Worm (Caenorhabditis elegans) whole organism, L1 larva: ENCODE data around the gene spe-45.

ENCODE experiments used
- dpl-1 ChIP-seq, 3 experiments: fragments of 150-350 bp in 2 of 3; sonication (generic microtip) in 1 of 3; optimal IDR thresholded peaks; 2 replicates each; lab custom pipeline; 2014 to 2017; ENCODE audit warnings: missing biosample characterization in 3 of 3, missing genetic modification characterization in 3 of 3, missing genetic modification reagents in 3 of 3
- fkh-10 ChIP-seq: sonication (generic microtip); optimal IDR thresholded peaks from 2 replicates; lab custom pipeline; 2017; ENCODE audit warnings: missing biosample characterization, missing genetic modification reagents, missing genetic modification characterization
- isw-1 ChIP-seq: fragments of 200-800 bp; sonication (Bioruptor generic); IDR thresholded peaks from 2 replicates; pipeline ENCODE4 v1.3.6; 2022; ENCODE audit warnings: missing genetic modification characterization, missing compliant biosample characterization
- lir-3 ChIP-seq: sonication (generic microtip); optimal IDR thresholded peaks from 2 replicates; lab custom pipeline; 2016; ENCODE audit warnings: mild to moderate bottlenecking, missing genetic modification characterization, moderate library complexity, missing compliant biosample characterization; ENCODE audit not compliant: poor library complexity
- nhr-237 ChIP-seq: fragments of 150-350 bp; optimal IDR thresholded peaks from 2 replicates; lab custom pipeline; 2014; ENCODE audit warnings: missing biosample characterization, missing genetic modification characterization
- pqm-1 ChIP-seq: sonication (generic microtip); optimal IDR thresholded peaks from 3 replicates; lab custom pipeline; 2017; ENCODE audit warnings: missing biosample characterization, missing genetic modification characterization
- rnt-1 ChIP-seq: sonication (generic microtip); optimal IDR thresholded peaks from 2 replicates; lab custom pipeline; 2016; ENCODE audit warnings: mild to moderate bottlenecking, missing genetic modification characterization, moderate library complexity, missing compliant biosample characterization
- snpc-4 ChIP-seq: fragments of 150-350 bp; optimal IDR thresholded peaks from 2 replicates; lab custom pipeline; 2014; ENCODE audit warnings: missing biosample characterization, missing genetic modification characterization
- tbx-2 ChIP-seq: sonication (generic microtip); optimal IDR thresholded peaks from 2 replicates; lab custom pipeline; 2016; ENCODE audit warnings: missing genetic modification characterization, missing compliant biosample characterization

ce11 chrIV:12371879-12372278 is 18.0 kb downstream of the spe-45 start, which contains the start of gene wdr-46:
- TF ChIP-seq dpl-1 (GFP tag; optimal IDR thresholded peaks at IDR 0.05; lab: Kevin White, UChicago): peak; percentile 98 to 99 (median 99)
- TF ChIP-seq snpc-4 (tag; lab: Kevin White, UChicago): peak; percentile 70
- peak; percentile 88 for TF ChIP-seq isw-1 (GFP tag; lab: Robert Waterston, UW)
- TF ChIP-seq tbx-2 (tag; lab: Kevin White, UChicago): peak; percentile 89
- TF ChIP-seq pqm-1: no peak
- peak; percentile 54 for TF ChIP-seq lir-3 (tag; lab: Kevin White, UChicago)
- TF ChIP-seq nhr-237 (tag; lab: Kevin White, UChicago): peak; percentile 62
- TF ChIP-seq fkh-10 (GFP tag; lab: Kevin White, UChicago): peak; percentile 48
- TF ChIP-seq rnt-1 (tag; lab: Kevin White, UChicago): peak; percentile 90
